Worm (Caenorhabditis elegans) whole organism, L4/young adult: ENCODE data around the gene nlp-57.

Experiments used
- W03F9.2 ChIP-seq: fragments of 150-350 bp; optimal IDR thresholded peaks from 2 replicates; lab custom pipeline; 2014; ENCODE audit warnings: missing biosample characterization, missing genetic modification characterization
- dao-5 ChIP-seq: sonication (generic microtip); optimal IDR thresholded peaks from 2 replicates; lab custom pipeline; 2016; ENCODE audit warnings: missing genotype, missing genetic modification characterization, moderate library complexity, missing compliant biosample characterization
- him-1 ChIP-seq: sonication (generic microtip); optimal IDR thresholded peaks from 2 replicates; lab custom pipeline; 2016; ENCODE audit warnings: missing genotype, missing genetic modification reagents, missing genetic modification characterization, missing compliant biosample characterization

Gene nlp-57

ce11 chrX:11316750-11317149 is at the start of gene nlp-57:
Gene nlp-57 (plus strand): TSS chrX:11317050.
- TF ChIP-seq him-1 (tag; lab: Kevin White, UChicago) = no peak
- TF ChIP-seq W03F9.2 = no peak
- TF ChIP-seq dao-5 (tag; lab: Kevin White, UChicago) = no peak

- TF ChIP-seq dao-5 (tag; lab: Kevin White, UChicago) (no peak), him-1 (tag; lab: Kevin White, UChicago) (no peak), W03F9.2 (no peak)
Observed at ce11 chrX:11268970-11269369, 47.9 kb upstream of the nlp-57 start, which contains the start of gene C03A3.3. Gene C03A3.3 (minus strand): TSS chrX:11269070.

- no peak for TF ChIP-seq him-1 (tag; lab: Kevin White, UChicago)
- TF ChIP-seq dao-5 (tag; lab: Kevin White, UChicago) = no peak
- TF ChIP-seq W03F9.2 = no peak
Observed at ce11 chrX:11270882-11271281, 46.0 kb upstream of the nlp-57 start, which contains the start of gene ifa-1. Gene ifa-1 (plus strand): TSS chrX:11271182.

ce11 chrX:11279276-11279675 is 37.6 kb upstream of the nlp-57 start, which contains the start of gene F38B2.2:
Gene F38B2.2 (minus strand): TSS chrX:11279376.
- TF ChIP-seq W03F9.2 (no peak), dao-5 (tag; lab: Kevin White, UChicago) (no peak), him-1 (tag; lab: Kevin White, UChicago) (no peak)

ce11 chrX:11281148-11281547 is 35.7 kb upstream of the nlp-57 start, which contains the start of gene F38B2.6:
Gene F38B2.6 (minus strand): TSS chrX:11281248.
- no peak for TF ChIP-seq him-1 (tag; lab: Kevin White, UChicago)
- no peak for TF ChIP-seq dao-5 (tag; lab: Kevin White, UChicago)
- TF ChIP-seq W03F9.2 = no peak

ce11 chrX:11286246-11286645 is 30.6 kb upstream of the nlp-57 start, which contains the start of gene F38B2.3:
Gene F38B2.3 (minus strand): TSS chrX:11286346.
- TF ChIP-seq dao-5 (tag; lab: Kevin White, UChicago) (no peak), W03F9.2 (no peak), him-1 (tag; lab: Kevin White, UChicago) (no peak)

- TF ChIP-seq dao-5 (tag; lab: Kevin White, UChicago) (no peak), him-1 (tag; lab: Kevin White, UChicago) (no peak), W03F9.2 (no peak)
Observed at ce11 chrX:11287617-11288016, 29.2 kb upstream of the nlp-57 start, which contains the start of gene F38B2.4. Gene F38B2.4 (minus strand): TSS chrX:11287717.

- TF ChIP-seq dao-5 (tag; lab: Kevin White, UChicago) (no peak), him-1 (tag; lab: Kevin White, UChicago) (no peak), W03F9.2 (no peak)
Observed at ce11 chrX:11289925-11290324, 26.9 kb upstream of the nlp-57 start.

- no peak for TF ChIP-seq him-1 (tag; lab: Kevin White, UChicago)
- no peak for TF ChIP-seq dao-5 (tag; lab: Kevin White, UChicago)
Observed at ce11 chrX:11290528-11290927, 26.3 kb upstream of the nlp-57 start.

ce11 chrX:11296683-11297365 is 20.0 kb upstream of the nlp-57 start, which contains the start of gene inx-2:
Gene inx-2 (minus strand): TSS chrX:11296733.
- no peak for TF ChIP-seq dao-5 (tag; lab: Kevin White, UChicago)
- TF ChIP-seq W03F9.2 = no peak
- TF ChIP-seq him-1 (tag; lab: Kevin White, UChicago) = no peak

ce11 chrX:11299642-11300307 is 17.1 kb upstream of the nlp-57 start, which contains the start of the genes snrp-40.1 and F08G12.3:
Gene snrp-40.1 (minus strand): TSS chrX:11299784.
Gene F08G12.3 (plus strand): TSS chrX:11300257.
- TF ChIP-seq him-1 (tag; lab: Kevin White, UChicago) = peak; percentile 37
- TF ChIP-seq dao-5 (tag; lab: Kevin White, UChicago) = no peak

ce11 chrX:11305773-11306172 is 11.1 kb upstream of the nlp-57 start, which contains the start of gene F08G12.1:
Gene F08G12.1 (minus strand): TSS chrX:11305873.
- no peak for TF ChIP-seq him-1 (tag; lab: Kevin White, UChicago)
- no peak for TF ChIP-seq W03F9.2
- TF ChIP-seq dao-5 (tag; lab: Kevin White, UChicago) = no peak

ce11 chrX:11307056-11307455 is 9.8 kb upstream of the nlp-57 start, which contains the start of gene vhl-1:
Gene vhl-1 (plus strand): TSS chrX:11307356.
- no peak for TF ChIP-seq W03F9.2
- TF ChIP-seq him-1 (tag; lab: Kevin White, UChicago) = no peak
- TF ChIP-seq dao-5 (tag; lab: Kevin White, UChicago) = no peak
